Worm (Caenorhabditis elegans) whole organism, mixed stage, embryonic: ENCODE data around the gene clec-117.

Experiments
- M03D4.4 ChIP-seq: sonication (generic microtip); optimal IDR thresholded peaks from 2 replicates; lab custom pipeline; 2017; ENCODE audit warnings: mild to moderate bottlenecking, missing genetic modification characterization, missing compliant biosample characterization
- drap-1 ChIP-seq: fragments of 200-800 bp; sonication (Bioruptor generic); optimal IDR thresholded peaks from 3 replicates; lab custom pipeline; 2018; ENCODE audit warnings: mild to moderate bottlenecking, missing genetic modification characterization, missing compliant biosample characterization
- elt-3 ChIP-seq: fragments of 150-350 bp; optimal IDR thresholded peaks from 2 replicates; lab custom pipeline; 2014; ENCODE audit warnings: missing biosample characterization, missing genetic modification characterization
- flh-1 ChIP-seq: fragments of 200-800 bp; sonication (Bioruptor generic); optimal IDR thresholded peaks from 2 replicates; lab custom pipeline; 2018; ENCODE audit warnings: mild to moderate bottlenecking, missing genetic modification characterization, moderate library complexity, missing compliant biosample characterization
- lin-13 ChIP-seq: fragments of 150-350 bp; optimal IDR thresholded peaks from 2 replicates; lab custom pipeline; 2014; ENCODE audit warnings: missing biosample characterization, missing genetic modification characterization
- lin-32 ChIP-seq: fragments of 200-800 bp; sonication (Bioruptor generic); optimal IDR thresholded peaks from 2 replicates; lab custom pipeline; 2018; ENCODE audit warnings: mild to moderate bottlenecking, missing genetic modification characterization, missing compliant biosample characterization
- nhr-237 ChIP-seq: fragments of 150-350 bp; optimal IDR thresholded peaks from 2 replicates; lab custom pipeline; 2014; ENCODE audit warnings: missing biosample characterization, missing genetic modification characterization
- snpc-4 ChIP-seq: fragments of 150-350 bp; optimal IDR thresholded peaks from 2 replicates; lab custom pipeline; 2014; ENCODE audit warnings: missing biosample characterization, missing genetic modification characterization
- unc-62 ChIP-seq: fragments of 150-350 bp; optimal IDR thresholded peaks from 2 replicates; lab custom pipeline; 2014; ENCODE audit warnings: missing biosample characterization, missing genetic modification reagents, missing genetic modification characterization
- ztf-11 ChIP-seq: fragments of 150-350 bp; optimal IDR thresholded peaks from 2 replicates; lab custom pipeline; 2014; ENCODE audit warnings: missing biosample characterization, missing genetic modification characterization

DNA sequence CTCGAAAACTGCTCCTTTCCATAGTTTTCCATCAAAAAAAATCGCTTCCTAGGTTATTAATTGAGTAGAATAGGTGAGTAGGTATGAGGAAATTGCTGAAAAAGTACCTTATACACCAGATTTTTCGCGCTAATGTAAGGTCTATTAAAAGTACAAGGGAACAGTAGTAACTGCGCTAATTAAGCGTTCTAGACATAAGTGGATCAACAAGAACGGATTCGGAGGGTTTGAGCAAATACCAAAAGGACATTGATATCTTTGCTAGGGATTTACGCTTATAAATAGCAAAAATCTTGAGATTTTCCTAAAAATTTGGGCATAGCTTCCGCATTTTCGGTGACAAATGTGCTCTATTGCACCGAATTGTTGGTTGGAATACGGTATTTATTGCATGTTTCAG lies 22.9 kb downstream of the clec-117 start, which contains the start of gene B0432.7:
- TF ChIP-seq M03D4.4 (no peak), lin-32 (GFP tag; lab: Kevin White, UChicago) (no peak), lin-13 (tag; lab: Kevin White, UChicago) (no peak), snpc-4 (tag; lab: Kevin White, UChicago) (no peak), flh-1 (no peak), ztf-11 (tag; lab: Kevin White, UChicago) (no peak), drap-1 (no peak), nhr-237 (tag; lab: Kevin White, UChicago) (no peak), unc-62 (no peak), elt-3 (tag; lab: Kevin White, UChicago) (no peak)
